Worm (Caenorhabditis elegans) whole organism, L4/young adult: ENCODE results near the gene C54E10.7.

Experiments
- W03F9.2 ChIP-seq: fragments of 150-350 bp; optimal IDR thresholded peaks from 2 replicates; lab custom pipeline; 2014; ENCODE audit warnings: missing biosample characterization, missing genetic modification characterization
- dao-5 ChIP-seq: sonication (generic microtip); optimal IDR thresholded peaks from 2 replicates; lab custom pipeline; 2016; ENCODE audit warnings: missing genotype, missing genetic modification characterization, moderate library complexity, missing compliant biosample characterization
- him-1 ChIP-seq: sonication (generic microtip); optimal IDR thresholded peaks from 2 replicates; lab custom pipeline; 2016; ENCODE audit warnings: missing genotype, missing genetic modification reagents, missing genetic modification characterization, missing compliant biosample characterization

DNA sequence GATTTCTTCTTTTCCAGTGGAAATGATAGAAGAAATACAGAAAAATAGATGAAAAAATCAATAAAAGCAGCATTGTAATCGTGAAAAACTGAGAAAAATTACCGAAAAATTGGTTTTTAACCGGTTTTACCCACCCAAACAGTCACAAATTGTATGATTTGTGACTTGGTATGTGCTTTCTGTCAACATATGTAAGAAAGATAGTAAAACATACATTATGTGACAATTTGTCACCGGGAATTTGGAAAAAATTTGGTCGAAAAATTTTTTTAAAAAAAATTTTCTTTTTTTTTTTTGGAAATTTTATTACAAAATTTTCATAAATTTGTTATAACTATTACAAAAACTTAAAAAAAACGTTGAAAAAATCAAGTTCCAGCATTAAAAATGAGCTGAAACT, 25.7 kb downstream of the C54E10.7 start, which contains the start of gene cyp-33D3:
- TF ChIP-seq W03F9.2 (no peak), him-1 (no peak), dao-5 (tag; lab: Kevin White, UChicago) (no peak)
